5 fruit fly cellular contexts compared by ENCODE assay signal in genomic region chr2L:8949919-8950722, dm6.
TF ChIP-seq lines count a peak whose summit lies in the region.

No protein-coding gene starts in this region.

- no peak for TF ChIP-seq CTCF in whole organism, embryonic (GFP tag; optimal IDR thresholded peaks at IDR 0.05; lab: Kevin White, UChicago)

TF ChIP-seq in whole organism, adult, 20 proteins besides CTCF, POLR2A, EP300 and RAD21:
- TF ChIP-seq CG11617 (GFP tag; optimal IDR thresholded peaks at IDR 0.05; lab: Kevin White, UChicago), result peak; percentile 6
- TF ChIP-seq pad (GFP tag; optimal IDR thresholded peaks at IDR 0.05; lab: Kevin White, UChicago), result peak; percentile 77
- TF ChIP-seq ovo (GFP tag; optimal IDR thresholded peaks at IDR 0.05; lab: Kevin White, UChicago), result peak; percentile 66
- TF ChIP-seq cic (GFP tag; optimal IDR thresholded peaks at IDR 0.05; lab: Kevin White, UChicago), result peak; percentile 77
- no peak for TF ChIP-seq Crg-1 (GFP tag; optimal IDR thresholded peaks at IDR 0.05; lab: Kevin White, UChicago)
- peak; percentile 60 for TF ChIP-seq Mnt (GFP tag; optimal IDR thresholded peaks at IDR 0.05; lab: Kevin White, UChicago)
- TF ChIP-seq kay (GFP tag; lab: Kevin White, UChicago; ENCODE audit: borderline replicate concordance), result no peak
- TF ChIP-seq CG12768 (GFP tag; optimal IDR thresholded peaks at IDR 0.05; lab: Kevin White, UChicago), result peak; percentile 22
TF ChIP-seq in whole organism, adult: peak in this region for 6.

TF ChIP-seq in whole organism, embryonic, 481 proteins besides CTCF, POLR2A, EP300 and RAD21 (continues in another document):
- TF ChIP-seq CG15601 (tag; optimal IDR thresholded peaks at IDR 0.05; lab: Kevin White, UChicago) (no peak), CG9215 (GFP tag; IDR thresholded peaks at IDR 0.05; lab: Robert Waterston, UW) (no peak), GATAe (GFP tag; conservative IDR thresholded peaks at IDR 0.05; lab: Robert Waterston, UW) (no peak), sim (GFP tag; IDR thresholded peaks at IDR 0.05; lab: Robert Waterston, UW) (no peak), eve (GFP tag; optimal IDR thresholded peaks at IDR 0.05; lab: Kevin White, UChicago) (no peak), vvl (GFP tag; IDR thresholded peaks at IDR 0.05; lab: Robert Waterston, UW) (no peak; the same call in 1 of the 2 replicates), seq (GFP tag; IDR thresholded peaks at IDR 0.05; lab: Robert Waterston, UW) (no peak), usp (GFP tag; optimal IDR thresholded peaks at IDR 0.05; lab: Kevin White, UChicago) (no peak), chif (GFP tag; optimal IDR thresholded peaks at IDR 0.05; lab: Kevin White, UChicago) (peak in 1 of 2 experiments; percentile 12), CG4360 (GFP tag; IDR thresholded peaks at IDR 0.05; lab: Robert Waterston, UW) (peak; percentile 86), odd (GFP tag; optimal IDR thresholded peaks at IDR 0.05; lab: Kevin White, UChicago) (peak; percentile 8), Tbp (GFP tag; optimal IDR thresholded peaks at IDR 0.05; lab: Kevin White, UChicago) (no peak), Hr3 (GFP tag; optimal IDR thresholded peaks at IDR 0.05; lab: Kevin White, UChicago) (no peak), oc (tag; optimal IDR thresholded peaks at IDR 0.05; lab: Kevin White, UChicago) (no peak), CG9727 (GFP tag; optimal IDR thresholded peaks at IDR 0.05; lab: Kevin White, UChicago) (peak; percentile 32), zen (tag; optimal IDR thresholded peaks at IDR 0.05; lab: Kevin White, UChicago) (no peak), nom (GFP tag; optimal IDR thresholded peaks at IDR 0.05; lab: Kevin White, UChicago) (peak; percentile 29), Atf-2 (GFP tag; optimal IDR thresholded peaks at IDR 0.05; lab: Kevin White, UChicago) (no peak), pzg (GFP tag; optimal IDR thresholded peaks at IDR 0.05; lab: Kevin White, UChicago) (no peak), lbe (GFP tag; optimal IDR thresholded peaks at IDR 0.05; lab: Kevin White, UChicago) (peak; percentile 46), CG10366 (GFP tag; IDR thresholded peaks at IDR 0.05; lab: Robert Waterston, UW) (no peak), CG10267 (tag; optimal IDR thresholded peaks at IDR 0.05; lab: Kevin White, UChicago) (peak; percentile 14)

TF ChIP-seq in whole organism, prepupa, 60 proteins besides CTCF, POLR2A, EP300 and RAD21 (continues in another document):
- TF ChIP-seq dac (GFP tag; optimal IDR thresholded peaks at IDR 0.05; lab: Kevin White, UChicago) (no peak), Eip93F (GFP tag; optimal IDR thresholded peaks at IDR 0.05; lab: Kevin White, UChicago) (peak; percentile 75), CG3919 (GFP tag; optimal IDR thresholded peaks at IDR 0.05; lab: Kevin White, UChicago) (peak; percentile 73), fd85E (GFP tag; optimal IDR thresholded peaks at IDR 0.05; lab: Kevin White, UChicago) (no peak), CG6792 (GFP tag; optimal IDR thresholded peaks at IDR 0.05; lab: Kevin White, UChicago) (peak; percentile 67), dsx (GFP tag; optimal IDR thresholded peaks at IDR 0.05; lab: Kevin White, UChicago; ENCODE audit: poor library complexity, severe bottlenecking) (peak; percentile 21), CG32006 (GFP tag; optimal IDR thresholded peaks at IDR 0.05; lab: Kevin White, UChicago) (peak; percentile 65), CG1621 (tag; optimal IDR thresholded peaks at IDR 0.05; lab: Kevin White, UChicago) (no peak), ss (GFP tag; optimal IDR thresholded peaks at IDR 0.05; lab: Kevin White, UChicago) (peak; percentile 50 to 58), Hr38 (GFP tag; optimal IDR thresholded peaks at IDR 0.05; lab: Kevin White, UChicago) (no peak), fkh (GFP tag; optimal IDR thresholded peaks at IDR 0.05; lab: Kevin White, UChicago) (no peak), Sox15 (GFP tag; optimal IDR thresholded peaks at IDR 0.05; lab: Kevin White, UChicago) (peak; percentile 50), net (GFP tag; optimal IDR thresholded peaks at IDR 0.05; lab: Kevin White, UChicago) (peak; percentile 51), acj6 (GFP tag; optimal IDR thresholded peaks at IDR 0.05; lab: Kevin White, UChicago) (peak; percentile 78), Gug (GFP tag; IDR thresholded peaks at IDR 0.05; lab: Robert Waterston, UW) (0 out of 2 replicates have a peak, but pooled peaks have one; percentile 11), CG3032 (tag; optimal IDR thresholded peaks at IDR 0.05; lab: Kevin White, UChicago) (peak; percentile 64), Ets96B (tag; optimal IDR thresholded peaks at IDR 0.05; lab: Kevin White, UChicago) (peak; percentile 48), CG6276 (GFP tag; optimal IDR thresholded peaks at IDR 0.05; lab: Kevin White, UChicago) (no peak), cyc (GFP tag; optimal IDR thresholded peaks at IDR 0.05; lab: Kevin White, UChicago) (peak; percentile 74), CG11294 (GFP tag; IDR thresholded peaks at IDR 0.05; lab: Robert Waterston, UW) (no peak), Blimp-1 (GFP tag; optimal IDR thresholded peaks at IDR 0.05; lab: Kevin White, UChicago) (peak; percentile 85)

TF ChIP-seq in whole organism, pupa, 21 proteins besides CTCF, POLR2A, EP300 and RAD21:
- TF ChIP-seq CG15710 (tag; optimal IDR thresholded peaks at IDR 0.05; lab: Kevin White, UChicago) (peak; percentile 62), CG13204 (GFP tag; optimal IDR thresholded peaks at IDR 0.05; lab: Kevin White, UChicago) (no peak), CG8301 (tag; optimal IDR thresholded peaks at IDR 0.05; lab: Kevin White, UChicago) (peak; percentile 26), CG12605 (GFP tag; IDR thresholded peaks at IDR 0.05; lab: Robert Waterston, UW) (peak; percentile 41; the same call in 1 of the 2 replicates), gl (tag; optimal IDR thresholded peaks at IDR 0.05; lab: Kevin White, UChicago) (no peak), CG9948 (tag; optimal IDR thresholded peaks at IDR 0.05; lab: Kevin White, UChicago) (peak; percentile 75), EcR (GFP tag; optimal IDR thresholded peaks at IDR 0.05; lab: Kevin White, UChicago) (peak; percentile 67), Ets98B (GFP tag; IDR thresholded peaks at IDR 0.05; lab: Robert Waterston, UW) (peak; percentile 27; the same call in 1 of the 2 replicates), Pif1A (GFP tag; optimal IDR thresholded peaks at IDR 0.05; lab: Kevin White, UChicago) (peak; percentile 65), CG10348 (GFP tag; IDR thresholded peaks at IDR 0.05; lab: Robert Waterston, UW) (no peak), Pif1B (GFP tag; optimal IDR thresholded peaks at IDR 0.05; lab: Kevin White, UChicago) (peak; percentile 50), fd96Ca (GFP tag; IDR thresholded peaks at IDR 0.05; lab: Robert Waterston, UW) (no peak), CG17806 (tag; optimal IDR thresholded peaks at IDR 0.05; lab: Kevin White, UChicago) (peak; percentile 62), CG32121 (GFP tag; IDR thresholded peaks at IDR 0.05; lab: Robert Waterston, UW) (no peak), CG34367 (tag; optimal IDR thresholded peaks at IDR 0.05; lab: Kevin White, UChicago) (peak; percentile 20), D1 (tag; optimal IDR thresholded peaks at IDR 0.05; lab: Kevin White, UChicago) (peak; percentile 51), Snoo (tag; optimal IDR thresholded peaks at IDR 0.05; lab: Kevin White, UChicago) (peak; percentile 64), CG14655 (GFP tag; optimal IDR thresholded peaks at IDR 0.05; lab: Kevin White, UChicago) (peak; percentile 73), CG8159 (tag; optimal IDR thresholded peaks at IDR 0.05; lab: Kevin White, UChicago) (peak; percentile 80), CG4496 (GFP tag; IDR thresholded peaks at IDR 0.05; lab: Robert Waterston, UW) (0 out of 3 replicates have a peak, but pooled peaks have one; percentile 51), rn (GFP tag; IDR thresholded peaks at IDR 0.05; lab: Robert Waterston, UW) (no peak)

TF ChIP-seq in whole organism, wandering third instar larva, 38 proteins besides CTCF, POLR2A, EP300 and RAD21 (continues in another document):
- TF ChIP-seq brk (GFP tag; optimal IDR thresholded peaks at IDR 0.05; lab: Kevin White, UChicago) (peak; percentile 12), N (GFP tag; optimal IDR thresholded peaks at IDR 0.05; lab: Kevin White, UChicago) (no peak), CrebA (GFP tag; optimal IDR thresholded peaks at IDR 0.05; lab: Kevin White, UChicago; ENCODE audit: borderline replicate concordance) (no peak), Hnf4 (GFP tag; optimal IDR thresholded peaks at IDR 0.05; lab: Kevin White, UChicago) (peak; percentile 37), dsf (GFP tag; optimal IDR thresholded peaks at IDR 0.05; lab: Kevin White, UChicago; ENCODE audit: borderline replicate concordance) (no peak), Jra (GFP tag; optimal IDR thresholded peaks at IDR 0.05; lab: Kevin White, UChicago) (no peak), pan (optimal IDR thresholded peaks at IDR 0.05; lab: Kevin White, UChicago) (no peak), CG32264 (GFP tag; optimal IDR thresholded peaks at IDR 0.05; lab: Kevin White, UChicago) (no peak), GATAd (GFP tag; optimal IDR thresholded peaks at IDR 0.05; lab: Kevin White, UChicago) (no peak), tai (GFP tag; optimal IDR thresholded peaks at IDR 0.05; lab: Kevin White, UChicago) (peak; percentile 25), dmrt93B (GFP tag; optimal IDR thresholded peaks at IDR 0.05; lab: Kevin White, UChicago) (peak; percentile 48), usp (GFP tag; optimal IDR thresholded peaks at IDR 0.05; lab: Kevin White, UChicago) (no peak), foxo (GFP tag; optimal IDR thresholded peaks at IDR 0.05; lab: Kevin White, UChicago) (peak in 1 of 2 experiments; percentile 71), jim (GFP tag; optimal IDR thresholded peaks at IDR 0.05; lab: Kevin White, UChicago) (no peak), h (GFP tag; optimal IDR thresholded peaks at IDR 0.05; lab: Kevin White, UChicago) (peak; percentile 58), Vsx2 (GFP tag; optimal IDR thresholded peaks at IDR 0.05; lab: Kevin White, UChicago; ENCODE audit: partially characterized antibody) (peak; percentile 89), rgr (GFP tag; optimal IDR thresholded peaks at IDR 0.05; lab: Kevin White, UChicago) (peak; percentile 53), psq (GFP tag; optimal IDR thresholded peaks at IDR 0.05; lab: Kevin White, UChicago) (peak; percentile 80), lola (GFP tag; optimal IDR thresholded peaks at IDR 0.05; lab: Kevin White, UChicago) (no peak), fru (GFP tag; optimal IDR thresholded peaks at IDR 0.05; lab: Kevin White, UChicago) (peak; percentile 95), dl (GFP tag; optimal IDR thresholded peaks at IDR 0.05; lab: Kevin White, UChicago; ENCODE audit: insufficient read depth in 1 of 2, partially characterized antibody in 2 of 2) (peak; percentile 34 to 71), Rel (GFP tag; optimal IDR thresholded peaks at IDR 0.05; lab: Kevin White, UChicago) (no peak), Rel (tag; optimal IDR thresholded peaks at IDR 0.05; lab: Kevin White, UChicago) (peak; percentile 14), CG9705 (GFP tag; optimal IDR thresholded peaks at IDR 0.05; lab: Kevin White, UChicago) (no peak), ey (GFP tag; optimal IDR thresholded peaks at IDR 0.05; lab: Kevin White, UChicago) (peak; percentile 66), Hr83 (GFP tag; optimal IDR thresholded peaks at IDR 0.05; lab: Kevin White, UChicago; ENCODE audit: poor library complexity, severe bottlenecking) (peak; percentile 30), sage (GFP tag; optimal IDR thresholded peaks at IDR 0.05; lab: Kevin White, UChicago) (no peak)
